Fruit fly (Drosophila melanogaster) whole organism, embryonic: Measurements from ENCODE around the gene CG11999.

Experiments used
- Adf1 ChIP-seq: fragments of 200-800 bp; sonication (Bioruptor generic); IDR thresholded peaks from 2 replicates; pipeline ENCODE4 v1.3.6; 2022; ENCODE audit warnings: missing biosample characterization, missing genetic modification characterization
- C15 ChIP-seq: fragments of 200-800 bp; sonication (Bioruptor generic); IDR thresholded peaks from 3 replicates; pipeline ENCODE4 v1.3.6; 2022; ENCODE audit warnings: missing biosample characterization, missing genetic modification characterization
- CG10147 ChIP-seq: fragments of 200-800 bp; sonication (Bioruptor generic); optimal IDR thresholded peaks from 2 replicates; lab custom pipeline; 2019; ENCODE audit warnings: missing biosample characterization, mild to moderate bottlenecking, missing genetic modification characterization, moderate library complexity
- CG11093 ChIP-seq: fragments of 200-800 bp; sonication (Bioruptor generic); IDR thresholded peaks from 3 replicates; pipeline ENCODE4 v1.3.6; 2022; ENCODE audit warnings: missing biosample characterization, missing genetic modification characterization
- CG11560 ChIP-seq: fragments of 200-800 bp; sonication (Bioruptor generic); IDR thresholded peaks from 3 replicates; pipeline ENCODE4 v1.3.6; 2022; ENCODE audit warnings: missing biosample characterization, missing genetic modification characterization
- CG11723 ChIP-seq: fragments of 200-800 bp; sonication (Bioruptor generic); optimal IDR thresholded peaks from 2 replicates; lab custom pipeline; 2017; ENCODE audit warnings: missing biosample characterization, mild to moderate bottlenecking, missing genetic modification characterization
- CG12155 ChIP-seq: fragments of 200-800 bp; sonication (Bioruptor generic); optimal IDR thresholded peaks from 3 replicates; lab custom pipeline; 2016; ENCODE audit warnings: missing biosample characterization, missing genetic modification characterization
- CG12236 ChIP-seq: fragments of 200-800 bp; sonication (Bioruptor generic); optimal IDR thresholded peaks from 2 replicates; lab custom pipeline; 2016; ENCODE audit warnings: missing biosample characterization, missing genetic modification characterization
- CG13287 ChIP-seq: fragments of 200-800 bp; sonication (Bioruptor generic); IDR thresholded peaks from 2 replicates; pipeline ENCODE4 v1.3.6; 2022; ENCODE audit warnings: missing biosample characterization, missing genetic modification characterization; ENCODE audit not compliant: partially characterized antibody
- CG15601 ChIP-seq: fragments of 200-800 bp; sonication (Bioruptor generic); optimal IDR thresholded peaks from 3 replicates; lab custom pipeline; 2019; ENCODE audit warnings: missing biosample characterization, mild to moderate bottlenecking, missing genetic modification characterization, moderate library complexity
- CG17359 ChIP-seq: fragments of 200-800 bp; sonication (Bioruptor generic); optimal IDR thresholded peaks from 3 replicates; lab custom pipeline; 2018; ENCODE audit warnings: missing biosample characterization, mild to moderate bottlenecking, missing genetic modification characterization, moderate library complexity
- CG17829 ChIP-seq: fragments of 200-800 bp; optimal IDR thresholded peaks from 2 replicates; lab custom pipeline; 2019; ENCODE audit warnings: missing biosample characterization, mild to moderate bottlenecking, missing genetic modification characterization, moderate library complexity
- CG18476 ChIP-seq: fragments of 200-800 bp; sonication (Bioruptor generic); optimal IDR thresholded peaks from 2 replicates; lab custom pipeline; 2016; ENCODE audit warnings: missing biosample characterization, mild to moderate bottlenecking, missing genetic modification characterization
- CG2875 ChIP-seq: fragments of 200-800 bp; sonication (Bioruptor generic); optimal IDR thresholded peaks from 2 replicates; lab custom pipeline; 2017; ENCODE audit warnings: missing biosample characterization, mild to moderate bottlenecking, missing genetic modification characterization, missing genetic modification reagents
- CG2889 ChIP-seq: fragments of 200-800 bp; sonication (Bioruptor generic); IDR thresholded peaks from 3 replicates; pipeline ENCODE4 v1.3.6; 2022; ENCODE audit warnings: missing biosample characterization, missing genetic modification characterization
- CG30020 ChIP-seq: fragments of 200-800 bp; optimal IDR thresholded peaks from 2 replicates; lab custom pipeline; 2019; ENCODE audit warnings: missing biosample characterization, mild to moderate bottlenecking, missing genetic modification characterization, moderate library complexity
- CG33557 ChIP-seq: fragments of 200-800 bp; sonication (Bioruptor generic); optimal IDR thresholded peaks from 2 replicates; lab custom pipeline; 2019; ENCODE audit warnings: missing biosample characterization, mild to moderate bottlenecking, missing genetic modification characterization, moderate library complexity
- CG5953 ChIP-seq: fragments of 200-800 bp; sonication (Bioruptor generic); IDR thresholded peaks from 2 replicates; pipeline ENCODE4 v1.3.6; 2022; ENCODE audit warnings: missing biosample characterization, missing genetic modification characterization
- CG6791 ChIP-seq: fragments of 200-800 bp; sonication (Bioruptor generic); IDR thresholded peaks from 3 replicates; pipeline ENCODE4 v1.3.6; 2022; ENCODE audit warnings: missing biosample characterization, missing genetic modification characterization; ENCODE audit not compliant: partially characterized antibody
- CG7839 ChIP-seq: fragments of 200-800 bp; sonication (Bioruptor generic); optimal IDR thresholded peaks from 3 replicates; lab custom pipeline; 2018; ENCODE audit warnings: missing biosample characterization, mild to moderate bottlenecking, missing genetic modification characterization, moderate library complexity
- CG8765 ChIP-seq: fragments of 200-800 bp; sonication (Bioruptor generic); IDR thresholded peaks from 2 replicates; pipeline ENCODE4 v1.3.6; 2022; ENCODE audit warnings: missing biosample characterization, missing genetic modification characterization
- CG8924 ChIP-seq: fragments of 200-800 bp; optimal IDR thresholded peaks from 3 replicates; lab custom pipeline; 2019; ENCODE audit warnings: missing biosample characterization, mild to moderate bottlenecking, missing genetic modification characterization, moderate library complexity
- CTCF ChIP-seq: fragments of 200-800 bp; sonication (Bioruptor generic); optimal IDR thresholded peaks from 2 replicates; lab custom pipeline; 2017; ENCODE audit warnings: missing biosample characterization, mild to moderate bottlenecking, missing genetic modification characterization, moderate library complexity
- Chrac-16 ChIP-seq: fragments of 200-800 bp; sonication (Bioruptor generic); optimal IDR thresholded peaks from 3 replicates; lab custom pipeline; 2016; ENCODE audit warnings: missing biosample characterization, missing genetic modification characterization
- CrebB ChIP-seq: fragments of 200-800 bp; sonication (Bioruptor generic); optimal IDR thresholded peaks from 3 replicates; lab custom pipeline; 2018; ENCODE audit warnings: missing biosample characterization, mild to moderate bottlenecking, missing genetic modification characterization
- Doc3 ChIP-seq: fragments of 200-800 bp; sonication (Bioruptor generic); IDR thresholded peaks from 3 replicates; pipeline ENCODE4 v1.3.6; 2022; ENCODE audit warnings: missing biosample characterization, missing genetic modification characterization; ENCODE audit not compliant: partially characterized antibody
- ERR ChIP-seq: fragments of 200-800 bp; sonication (Bioruptor generic); optimal IDR thresholded peaks from 2 replicates; lab custom pipeline; 2016; ENCODE audit warnings: missing biosample characterization, missing genetic modification characterization
- Kr ChIP-seq: fragments of 200-800 bp; sonication (Bioruptor generic); optimal IDR thresholded peaks from 2 replicates; lab custom pipeline; 2017; ENCODE audit warnings: missing biosample characterization, mild to moderate bottlenecking, missing genetic modification characterization
- MBD-R2 ChIP-seq: fragments of 200-800 bp; sonication (Bioruptor generic); IDR thresholded peaks from 2 replicates; pipeline ENCODE4 v1.3.6; 2022; ENCODE audit warnings: missing biosample characterization, missing genetic modification characterization
- Med ChIP-seq: fragments of 200-800 bp; sonication (Bioruptor generic); peaks from one replicate; lab custom pipeline; 2016; ENCODE audit warnings: missing biosample characterization, missing genetic modification characterization, mild to moderate bottlenecking, inconsistent platforms, moderate library complexity
- Pdp1 ChIP-seq, 2 experiments: fragments of 200-800 bp; sonication (Bioruptor generic); optimal IDR thresholded peaks; 3 replicates each; lab custom pipeline; 2016; ENCODE audit warnings: missing biosample characterization in 2 of 2, missing genetic modification characterization in 2 of 2, mild to moderate bottlenecking in 1 of 2, moderate library complexity in 1 of 2
- Poxn ChIP-seq: fragments of 200-800 bp; sonication (Bioruptor generic); IDR thresholded peaks from 2 replicates; pipeline ENCODE4 v1.3.6; 2022; ENCODE audit warnings: missing biosample characterization, missing genetic modification characterization
- Ptx1 ChIP-seq: fragments of 200-800 bp; sonication (Bioruptor generic); IDR thresholded peaks from 2 replicates; pipeline ENCODE4 v1.3.6; 2022; ENCODE audit warnings: missing biosample characterization, missing genetic modification characterization
- ara ChIP-seq: fragments of 200-800 bp; sonication (Bioruptor generic); IDR thresholded peaks from 2 replicates; pipeline ENCODE4 v1.3.6; 2022; ENCODE audit warnings: missing biosample characterization, missing genetic modification characterization
- ash1 ChIP-seq: fragments of 200-800 bp; sonication (Bioruptor generic); optimal IDR thresholded peaks from 2 replicates; lab custom pipeline; 2018; ENCODE audit warnings: missing biosample characterization, mild to moderate bottlenecking, missing genetic modification characterization
- bab2 ChIP-seq: fragments of 200-800 bp; sonication (Bioruptor generic); optimal IDR thresholded peaks from 2 replicates; lab custom pipeline; 2016; ENCODE audit warnings: missing biosample characterization, missing genetic modification characterization
- bbx ChIP-seq: fragments of 200-800 bp; sonication (Bioruptor generic); IDR thresholded peaks from 2 replicates; pipeline ENCODE4 v1.3.6; 2022; ENCODE audit warnings: missing biosample characterization, missing genetic modification characterization; ENCODE audit not compliant: partially characterized antibody
- bigmax ChIP-seq: fragments of 200-800 bp; sonication (Bioruptor generic); optimal IDR thresholded peaks from 2 replicates; lab custom pipeline; 2018; ENCODE audit warnings: missing biosample characterization, mild to moderate bottlenecking, missing genetic modification characterization
- bowl ChIP-seq: fragments of 200-800 bp; sonication (Bioruptor generic); IDR thresholded peaks from 2 replicates; pipeline ENCODE4 v1.3.6; 2022; ENCODE audit warnings: missing biosample characterization, missing genetic modification characterization
- cato ChIP-seq: fragments of 200-800 bp; sonication (Bioruptor generic); optimal IDR thresholded peaks from 2 replicates; lab custom pipeline; 2016; ENCODE audit warnings: missing biosample characterization, missing genetic modification characterization, borderline replicate concordance
- crc ChIP-seq: fragments of 200-800 bp; sonication (Bioruptor generic); optimal IDR thresholded peaks from 2 replicates; lab custom pipeline; 2016; ENCODE audit warnings: missing biosample characterization, missing genetic modification characterization
- dati ChIP-seq: fragments of 200-800 bp; sonication (Bioruptor generic); IDR thresholded peaks from 2 replicates; pipeline ENCODE4 v1.3.6; 2022; ENCODE audit warnings: missing biosample characterization, missing genetic modification characterization
- dysf ChIP-seq: fragments of 200-800 bp; sonication (Bioruptor generic); IDR thresholded peaks from 3 replicates; pipeline ENCODE4 v1.3.6; 2022; ENCODE audit warnings: missing biosample characterization, missing genetic modification characterization
- en ChIP-seq: fragments of 200-800 bp; sonication (Bioruptor generic); optimal IDR thresholded peaks from 2 replicates; lab custom pipeline; 2016; ENCODE audit warnings: missing biosample characterization, missing genetic modification characterization
- gcm ChIP-seq: fragments of 200-800 bp; sonication (Bioruptor generic); optimal IDR thresholded peaks from 2 replicates; lab custom pipeline; 2019; ENCODE audit warnings: missing biosample characterization, mild to moderate bottlenecking, missing genetic modification characterization, moderate library complexity
- nmo ChIP-seq: fragments of 200-800 bp; sonication (Bioruptor generic); optimal IDR thresholded peaks from 2 replicates; lab custom pipeline; 2018; ENCODE audit warnings: missing biosample characterization, mild to moderate bottlenecking, missing genetic modification characterization, moderate library complexity
- rib ChIP-seq: fragments of 200-800 bp; sonication (Bioruptor generic); IDR thresholded peaks from 2 replicates; pipeline ENCODE4 v1.3.6; 2022; ENCODE audit warnings: missing biosample characterization, missing genetic modification characterization
- schlank ChIP-seq: fragments of 200-800 bp; sonication (Bioruptor generic); optimal IDR thresholded peaks from 2 replicates; lab custom pipeline; 2018; ENCODE audit warnings: missing biosample characterization, mild to moderate bottlenecking, missing genetic modification characterization
- sr ChIP-seq: fragments of 200-800 bp; sonication (Bioruptor generic); IDR thresholded peaks from 3 replicates; pipeline ENCODE4 v1.3.6; 2022; ENCODE audit warnings: missing biosample characterization, missing genetic modification characterization
- tna ChIP-seq: fragments of 200-800 bp; sonication (Bioruptor generic); IDR thresholded peaks from 2 replicates; pipeline ENCODE4 v1.3.6; 2022; ENCODE audit warnings: missing biosample characterization, missing genetic modification characterization; ENCODE audit not compliant: partially characterized antibody
- ttk ChIP-seq: fragments of 200-800 bp; sonication (Bioruptor generic); IDR thresholded peaks from 2 replicates; pipeline ENCODE4 v2.1.2; 2022; ENCODE audit warnings: missing biosample characterization, missing genetic modification characterization
- vvl ChIP-seq: fragments of 200-800 bp; sonication (Bioruptor generic); IDR thresholded peaks from 2 replicates; pipeline ENCODE4 v1.3.6; 2022; ENCODE audit warnings: missing biosample characterization, missing genetic modification characterization

CG11999 gene

DNA sequence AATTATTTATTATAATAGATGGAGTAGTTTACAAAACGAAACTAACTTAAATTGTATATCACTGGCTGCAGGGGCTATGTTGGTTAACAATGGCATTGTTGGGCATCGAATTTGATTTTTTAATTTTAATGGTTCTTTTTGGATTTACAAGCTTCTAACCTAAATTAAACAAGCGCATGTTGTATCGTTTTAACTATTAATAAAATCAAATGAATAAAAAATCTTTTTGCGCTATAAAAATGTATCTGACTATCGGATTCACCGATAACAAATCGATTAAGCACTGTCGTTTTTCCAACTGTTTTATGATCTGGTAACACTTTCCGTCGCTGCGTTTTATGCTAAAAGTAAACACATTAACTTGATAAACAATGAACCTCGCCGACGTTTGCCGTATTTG is 20.2 kb upstream of the CG11999 start, which contains the start of the genes hd and CG14667 (continued):
- no peak for TF ChIP-seq gcm (GFP tag; lab: Kevin White, UChicago)
- TF ChIP-seq Doc3 (GFP tag; lab: Robert Waterston, UW), result peak; percentile 54; the same call in 1 of the 3 replicates
- peak; percentile 36 for TF ChIP-seq CG17829
- no peak for TF ChIP-seq dati (GFP tag; lab: Robert Waterston, UW)
- TF ChIP-seq tna (GFP tag; lab: Robert Waterston, UW), result peak; percentile 23; the same call in 1 of the 2 replicates
- no peak for TF ChIP-seq CG5953 (GFP tag; lab: Robert Waterston, UW)
- TF ChIP-seq CG33557 (GFP tag; lab: Kevin White, UChicago), result peak; percentile 9
- peak; percentile 53 for TF ChIP-seq MBD-R2 (GFP tag; lab: Robert Waterston, UW)
- TF ChIP-seq CG2875, result no peak
- no peak for TF ChIP-seq CG18476
- TF ChIP-seq ERR (GFP tag; lab: Kevin White, UChicago), result no peak
- no peak for TF ChIP-seq sr (GFP tag; lab: Robert Waterston, UW)
- no peak for TF ChIP-seq CG8765 (GFP tag; lab: Robert Waterston, UW)
- no peak for TF ChIP-seq CG12236 (GFP tag; lab: Kevin White, UChicago)
- no peak for TF ChIP-seq CG7839 (tag; lab: Kevin White, UChicago)
- no peak for TF ChIP-seq crc (GFP tag; lab: Kevin White, UChicago)
- no peak for TF ChIP-seq dysf (GFP tag; lab: Robert Waterston, UW)
- TF ChIP-seq Pdp1 (GFP tag; optimal IDR thresholded peaks at IDR 0.05; lab: Kevin White, UChicago), result no peak
- TF ChIP-seq Med (GFP tag; lab: Kevin White, UChicago), result peak; percentile 75
- TF ChIP-seq Poxn (GFP tag; lab: Robert Waterston, UW), result no peak
- peak; percentile 17 for TF ChIP-seq CG12155 (GFP tag; lab: Kevin White, UChicago)
- no peak for TF ChIP-seq C15 (GFP tag; lab: Robert Waterston, UW)
- TF ChIP-seq rib (GFP tag; lab: Robert Waterston, UW), result no peak
- peak; percentile 31 for TF ChIP-seq CG15601 (tag; lab: Kevin White, UChicago)
- no peak for TF ChIP-seq bigmax
- 0 out of 3 replicates have a peak, but pooled peaks have one; percentile 45 for TF ChIP-seq CG6791
- TF ChIP-seq CG30020 (tag; lab: Kevin White, UChicago), result peak; percentile 45
- TF ChIP-seq ttk, result no peak
- TF ChIP-seq CG11723 (GFP tag; lab: Kevin White, UChicago), result no peak
- peak; percentile 55; the same call in 1 of the 3 replicates for TF ChIP-seq CG11560 (tag; lab: Robert Waterston, UW)
- TF ChIP-seq en (GFP tag; lab: Kevin White, UChicago), result no peak
- no peak for TF ChIP-seq bab2 (GFP tag; lab: Kevin White, UChicago)
- TF ChIP-seq cato (GFP tag; lab: Kevin White, UChicago), result no peak
- TF ChIP-seq vvl (GFP tag; lab: Robert Waterston, UW), result 0 out of 2 replicates have a peak, but pooled peaks have one; percentile 20
- TF ChIP-seq ara (GFP tag; lab: Robert Waterston, UW), result no peak
- no peak for TF ChIP-seq CG11093 (GFP tag; lab: Robert Waterston, UW)
- no peak for TF ChIP-seq CG2889
- no peak for TF ChIP-seq CG17359
- no peak for TF ChIP-seq CG10147 (GFP tag; lab: Kevin White, UChicago)
- no peak for TF ChIP-seq ash1 (GFP tag; lab: Kevin White, UChicago)
- TF ChIP-seq bbx, result peak; percentile 26; the same call in 1 of the 2 replicates
- TF ChIP-seq bowl (GFP tag; lab: Robert Waterston, UW), result no peak
- no peak for TF ChIP-seq CG8924 (tag; lab: Kevin White, UChicago)
- TF ChIP-seq CrebB (tag; lab: Kevin White, UChicago), result no peak
- no peak for TF ChIP-seq Chrac-16
- peak; percentile 40 for TF ChIP-seq nmo
- no peak for TF ChIP-seq Adf1 (GFP tag; lab: Robert Waterston, UW)
- no peak for TF ChIP-seq schlank
- TF ChIP-seq CTCF, result no peak
- no peak for TF ChIP-seq Ptx1 (GFP tag; lab: Robert Waterston, UW)
- no peak for TF ChIP-seq Kr
- peak; percentile 67 for TF ChIP-seq CG13287 (GFP tag; lab: Robert Waterston, UW)
- TF ChIP-seq, all 482 proteins: peak for 73
